Worm (Caenorhabditis elegans): ENCODE data around the gene pitr-2.

DNA sequence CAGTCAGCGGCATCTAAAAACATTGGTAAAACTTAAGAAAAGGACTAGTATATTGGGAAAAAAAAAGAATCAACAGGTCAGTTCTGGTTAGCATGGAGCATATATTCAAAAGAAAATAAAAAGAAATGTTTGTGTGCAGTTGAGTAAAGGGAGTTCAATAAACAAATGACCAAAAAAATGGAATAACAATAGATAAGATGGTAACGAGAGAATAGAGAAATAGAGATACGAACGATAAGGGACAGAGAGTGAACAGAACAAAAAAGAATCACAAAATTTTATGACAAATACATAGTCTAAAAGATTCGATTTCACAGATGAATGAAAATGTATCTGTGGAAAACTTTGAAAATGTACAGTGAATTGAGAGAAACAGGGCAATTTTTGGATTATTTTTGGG is 35.5 kb upstream of the pitr-2 start, which contains the start of gene gad-3:
- TF ChIP-seq ceh-28 (tag; optimal IDR thresholded peaks at IDR 0.05) (no peak), nhr-6 (tag; optimal IDR thresholded peaks at IDR 0.05) (no peak)
